Fruit fly (Drosophila melanogaster) whole organism, embryonic: ENCODE data around the gene CG33934.

Experiments used
- Abd-B ChIP-seq: fragments of 200-800 bp; sonication (Bioruptor generic); optimal IDR thresholded peaks from 2 replicates; lab custom pipeline; 2018; ENCODE audit warnings: missing biosample characterization, mild to moderate bottlenecking, missing genetic modification characterization, moderate library complexity
- Adf1 ChIP-seq: fragments of 200-800 bp; sonication (Bioruptor generic); IDR thresholded peaks from 2 replicates; pipeline ENCODE4 v1.3.6; 2022; ENCODE audit warnings: missing biosample characterization, missing genetic modification characterization
- Asciz ChIP-seq: fragments of 200-800 bp; sonication (Bioruptor generic); optimal IDR thresholded peaks from 2 replicates; lab custom pipeline; 2017; ENCODE audit warnings: missing biosample characterization, mild to moderate bottlenecking, missing genetic modification characterization, missing genetic modification reagents
- CG10267 ChIP-seq: fragments of 200-800 bp; sonication (Bioruptor generic); optimal IDR thresholded peaks from 2 replicates; lab custom pipeline; 2018; ENCODE audit warnings: missing biosample characterization, mild to moderate bottlenecking, missing genetic modification characterization, moderate library complexity
- CG10321 ChIP-seq: fragments of 200-800 bp; sonication (Bioruptor generic); IDR thresholded peaks from 2 replicates; pipeline ENCODE4 v1.3.6; 2022; ENCODE audit warnings: missing biosample characterization, missing genetic modification characterization
- CG10462 ChIP-seq: fragments of 200-800 bp; sonication (Bioruptor generic); optimal IDR thresholded peaks from 2 replicates; lab custom pipeline; 2016; ENCODE audit warnings: missing biosample characterization, missing genetic modification characterization
- CG11085 ChIP-seq: fragments of 200-800 bp; sonication (Bioruptor generic); IDR thresholded peaks from 2 replicates; pipeline ENCODE4 v1.3.6; 2022; ENCODE audit warnings: missing biosample characterization, missing genetic modification characterization
- CG13123 ChIP-seq: fragments of 200-800 bp; sonication (Bioruptor generic); optimal IDR thresholded peaks from 2 replicates; lab custom pipeline; 2016; ENCODE audit warnings: missing biosample characterization, missing genetic modification characterization
- CG14014 ChIP-seq: fragments of 200-800 bp; sonication (Bioruptor generic); IDR thresholded peaks from 2 replicates; pipeline ENCODE4 v1.3.6; 2022; ENCODE audit warnings: missing biosample characterization, missing genetic modification characterization
- CG14050 ChIP-seq: fragments of 200-800 bp; sonication (Bioruptor generic); IDR thresholded peaks from 3 replicates; pipeline ENCODE4 v1.3.6; 2022; ENCODE audit warnings: missing biosample characterization, missing genetic modification characterization
- CG14860 ChIP-seq: fragments of 200-800 bp; sonication (Bioruptor generic); IDR thresholded peaks from 3 replicates; pipeline ENCODE4 v1.3.6; 2022; ENCODE audit warnings: missing biosample characterization, missing genetic modification characterization; ENCODE audit not compliant: partially characterized antibody
- CG1603 ChIP-seq: fragments of 200-800 bp; sonication (Bioruptor generic); optimal IDR thresholded peaks from 2 replicates; lab custom pipeline; 2019; ENCODE audit warnings: missing biosample characterization, mild to moderate bottlenecking, missing genetic modification characterization, moderate library complexity
- CG17328 ChIP-seq: fragments of 200-800 bp; sonication (Bioruptor generic); IDR thresholded peaks from 2 replicates; pipeline ENCODE4 v1.3.6; 2022; ENCODE audit warnings: missing biosample characterization, missing genetic modification characterization
- CG17385 ChIP-seq: fragments of 200-800 bp; sonication (Bioruptor generic); optimal IDR thresholded peaks from 3 replicates; lab custom pipeline; 2018; ENCODE audit warnings: missing biosample characterization, mild to moderate bottlenecking, missing genetic modification characterization
- CG17829 ChIP-seq: fragments of 200-800 bp; optimal IDR thresholded peaks from 2 replicates; lab custom pipeline; 2019; ENCODE audit warnings: missing biosample characterization, mild to moderate bottlenecking, missing genetic modification characterization, moderate library complexity
- CG2129 ChIP-seq: fragments of 200-800 bp; sonication (Bioruptor generic); IDR thresholded peaks from 2 replicates; pipeline ENCODE4 v1.3.6; 2022; ENCODE audit warnings: missing biosample characterization, missing genetic modification characterization; ENCODE audit not compliant: partially characterized antibody
- CG2199 ChIP-seq: fragments of 200-800 bp; sonication (Bioruptor generic); IDR thresholded peaks from 3 replicates; pipeline ENCODE4 v1.3.6; 2022; ENCODE audit warnings: missing biosample characterization, missing genetic modification characterization
- CG3163 ChIP-seq: fragments of 200-800 bp; sonication (Bioruptor generic); optimal IDR thresholded peaks from 3 replicates; lab custom pipeline; 2016; ENCODE audit warnings: missing biosample characterization, missing genetic modification characterization
- CG32532 ChIP-seq: fragments of 200-800 bp; sonication (Bioruptor generic); IDR thresholded peaks from 2 replicates; pipeline ENCODE4 v1.3.6; 2022; ENCODE audit warnings: missing biosample characterization, missing genetic modification characterization
- CG3995 ChIP-seq: fragments of 200-800 bp; sonication (Bioruptor generic); optimal IDR thresholded peaks from 3 replicates; lab custom pipeline; 2016; ENCODE audit warnings: missing biosample characterization, missing genetic modification characterization
- CG5953 ChIP-seq: fragments of 200-800 bp; sonication (Bioruptor generic); IDR thresholded peaks from 2 replicates; pipeline ENCODE4 v1.3.6; 2022; ENCODE audit warnings: missing biosample characterization, missing genetic modification characterization
- CG7357 ChIP-seq: fragments of 200-800 bp; sonication (Bioruptor generic); IDR thresholded peaks from 3 replicates; pipeline ENCODE4 v1.3.6; 2022; ENCODE audit warnings: missing biosample characterization, missing genetic modification characterization
- CG7786 ChIP-seq: fragments of 200-800 bp; sonication (Bioruptor generic); optimal IDR thresholded peaks from 2 replicates; lab custom pipeline; 2016; ENCODE audit warnings: missing biosample characterization, missing genetic modification characterization
- CG7928 ChIP-seq: fragments of 200-800 bp; sonication (Bioruptor generic); optimal IDR thresholded peaks from 2 replicates; lab custom pipeline; 2017; ENCODE audit warnings: missing biosample characterization, mild to moderate bottlenecking, missing genetic modification characterization
- E2f1 ChIP-seq: fragments of 200-800 bp; sonication (Bioruptor generic); IDR thresholded peaks from 2 replicates; pipeline ENCODE4 v1.3.6; 2022; ENCODE audit warnings: missing biosample characterization, missing genetic modification characterization
- Gsc ChIP-seq: fragments of 200-800 bp; sonication (Bioruptor generic); IDR thresholded peaks from 2 replicates; pipeline ENCODE4 v1.3.6; 2022; ENCODE audit warnings: missing biosample characterization, missing genetic modification characterization
- HmgZ ChIP-seq: fragments of 200-800 bp; sonication (Bioruptor generic); optimal IDR thresholded peaks from 2 replicates; lab custom pipeline; 2018; ENCODE audit warnings: missing biosample characterization, mild to moderate bottlenecking, missing genetic modification characterization
- Lpt ChIP-seq: fragments of >200 bp; optimal IDR thresholded peaks from 2 replicates; lab custom pipeline; 2018; ENCODE audit warnings: missing biosample characterization, missing genetic modification characterization
- Myb ChIP-seq: fragments of 200-800 bp; sonication (Bioruptor generic); optimal IDR thresholded peaks from 2 replicates; lab custom pipeline; 2016; ENCODE audit warnings: missing biosample characterization, missing genetic modification characterization
- NK7.1 ChIP-seq: fragments of 200-800 bp; sonication (Bioruptor generic); optimal IDR thresholded peaks from 3 replicates; lab custom pipeline; 2016; ENCODE audit warnings: missing biosample characterization, missing genetic modification characterization
- Ravus ChIP-seq: fragments of 200-800 bp; sonication (Bioruptor generic); IDR thresholded peaks from 2 replicates; pipeline ENCODE4 v1.3.6; 2022; ENCODE audit warnings: missing biosample characterization, missing genetic modification characterization
- Trl ChIP-seq, 3 experiments: fragments of >200 bp in 2 of 3; fragments of 200-800 bp in 1 of 3; sonication (Bioruptor generic) in 1 of 3; optimal IDR thresholded peaks; 2 replicates in 1 of 3; 3 replicates in 2 of 3; lab custom pipeline; 2016 to 2017; ENCODE audit warnings: missing biosample characterization in 1 of 3, missing genetic modification characterization in 1 of 3
- cg ChIP-seq: fragments of 200-800 bp; sonication (Bioruptor generic); optimal IDR thresholded peaks from 3 replicates; lab custom pipeline; 2019; ENCODE audit warnings: missing biosample characterization, mild to moderate bottlenecking, missing genetic modification characterization, moderate library complexity
- dati ChIP-seq: fragments of 200-800 bp; sonication (Bioruptor generic); IDR thresholded peaks from 2 replicates; pipeline ENCODE4 v1.3.6; 2022; ENCODE audit warnings: missing biosample characterization, missing genetic modification characterization
- eve ChIP-seq, 2 experiments: fragments of >200 bp; optimal IDR thresholded peaks; 2 replicates each; lab custom pipeline; 2017; ENCODE audit warnings: missing biosample characterization in 2 of 2, missing genetic modification characterization in 2 of 2
- gcm ChIP-seq: fragments of 200-800 bp; sonication (Bioruptor generic); optimal IDR thresholded peaks from 2 replicates; lab custom pipeline; 2019; ENCODE audit warnings: missing biosample characterization, mild to moderate bottlenecking, missing genetic modification characterization, moderate library complexity
- gcm2 ChIP-seq: fragments of 200-800 bp; sonication (Bioruptor generic); optimal IDR thresholded peaks from 2 replicates; lab custom pipeline; 2016; ENCODE audit warnings: missing biosample characterization, missing genetic modification characterization
- gem ChIP-seq: fragments of 200-800 bp; sonication (Bioruptor generic); optimal IDR thresholded peaks from 2 replicates; lab custom pipeline; 2019; ENCODE audit warnings: missing biosample characterization, mild to moderate bottlenecking, missing genetic modification characterization, moderate library complexity
- grn ChIP-seq: fragments of 200-800 bp; sonication (Bioruptor generic); optimal IDR thresholded peaks from 3 replicates; lab custom pipeline; 2017; ENCODE audit warnings: missing biosample characterization, missing genetic modification characterization
- hb ChIP-seq: fragments of 200-800 bp; sonication (Bioruptor generic); IDR thresholded peaks from 3 replicates; pipeline ENCODE4 v1.3.6; 2022; ENCODE audit warnings: missing biosample characterization, missing genetic modification characterization; ENCODE audit not compliant: partially characterized antibody
- hbn ChIP-seq: fragments of 200-800 bp; sonication (Bioruptor generic); IDR thresholded peaks from 2 replicates; pipeline ENCODE4 v1.3.6; 2022; ENCODE audit warnings: missing biosample characterization, missing genetic modification characterization; ENCODE audit not compliant: partially characterized antibody
- klu ChIP-seq: fragments of 200-800 bp; sonication (Bioruptor generic); IDR thresholded peaks from 2 replicates; pipeline ENCODE4 v1.3.6; 2022; ENCODE audit warnings: missing biosample characterization, missing genetic modification characterization
- otp ChIP-seq: fragments of 200-800 bp; sonication (Bioruptor generic); IDR thresholded peaks from 3 replicates; pipeline ENCODE4, ENCODE4 v1.3.6; 2022; ENCODE audit warnings: missing biosample characterization, missing genetic modification characterization
- run ChIP-seq: fragments of 200-800 bp; sonication (Bioruptor generic); optimal IDR thresholded peaks from 3 replicates; lab custom pipeline; 2018; ENCODE audit warnings: missing biosample characterization, mild to moderate bottlenecking, missing genetic modification characterization
- sc ChIP-seq, 3 experiments: fragments of >200 bp in 2 of 3; fragments of 200-800 bp in 1 of 3; sonication (Bioruptor generic) in 1 of 3; optimal IDR thresholded peaks; 2 replicates in 2 of 3; 3 replicates in 1 of 3; lab custom pipeline; 2017; ENCODE audit warnings: mild to moderate bottlenecking in 1 of 3, missing biosample characterization in 1 of 3, missing genetic modification characterization in 1 of 3, missing genetic modification reagents in 1 of 3
- sd ChIP-seq: fragments of 200-800 bp; sonication (Bioruptor generic); optimal IDR thresholded peaks from 3 replicates; lab custom pipeline; 2018; ENCODE audit warnings: missing biosample characterization, mild to moderate bottlenecking, missing genetic modification characterization, moderate library complexity
- tio ChIP-seq: fragments of 200-800 bp; sonication (Bioruptor generic); optimal IDR thresholded peaks from 2 replicates; lab custom pipeline; 2017; ENCODE audit warnings: missing biosample characterization, missing genetic modification characterization, inconsistent platforms
- tna ChIP-seq: fragments of 200-800 bp; sonication (Bioruptor generic); IDR thresholded peaks from 2 replicates; pipeline ENCODE4 v1.3.6; 2022; ENCODE audit warnings: missing biosample characterization, missing genetic modification characterization; ENCODE audit not compliant: partially characterized antibody
- tup ChIP-seq: fragments of 200-800 bp; sonication (Bioruptor generic); optimal IDR thresholded peaks from 2 replicates; lab custom pipeline; 2016; ENCODE audit warnings: missing biosample characterization, mild to moderate bottlenecking, missing genetic modification characterization, moderate library complexity

CG33934 gene

dm6 chr3R:20008372-20009051 is 34.0 kb upstream of the CG33934 start, which contains the start of the genes Hs6st and MED25 (continued):
- peak; percentile 52; the same call in 2 of the 3 replicates for TF ChIP-seq CG14050 (GFP tag; lab: Robert Waterston, UW)
- peak; percentile 63 for TF ChIP-seq CG3995
- TF ChIP-seq gem (tag; lab: Kevin White, UChicago): no peak
- TF ChIP-seq gcm: no peak
- TF ChIP-seq gcm2 (GFP tag; lab: Kevin White, UChicago): no peak
- TF ChIP-seq CG7786 (GFP tag; lab: Kevin White, UChicago): no peak
- peak; percentile 32; the same call in 1 of the 2 replicates for TF ChIP-seq CG11085 (GFP tag; lab: Robert Waterston, UW)
- TF ChIP-seq cg (GFP tag; lab: Kevin White, UChicago): no peak
- TF ChIP-seq CG2129 (GFP tag; lab: Robert Waterston, UW): peak; percentile 65
- TF ChIP-seq Asciz: peak; percentile 17
- no peak for TF ChIP-seq otp (GFP tag; lab: Robert Waterston, UW)
- TF ChIP-seq CG17385 (GFP tag; lab: Kevin White, UChicago): peak; percentile 12
- TF ChIP-seq CG13123 (GFP tag; lab: Kevin White, UChicago): no peak
- peak; percentile 72 for TF ChIP-seq CG10267
- TF ChIP-seq E2f1 (GFP tag; lab: Robert Waterston, UW): peak; percentile 37; the same call in 1 of the 2 replicates
- TF ChIP-seq grn (GFP tag; lab: Kevin White, UChicago): no peak
- no peak for TF ChIP-seq CG2199 (GFP tag; lab: Robert Waterston, UW)
- no peak for TF ChIP-seq tio (GFP tag; lab: Kevin White, UChicago)
- TF ChIP-seq Lpt (GFP tag; lab: Kevin White, UChicago): no peak
- TF ChIP-seq klu (GFP tag; lab: Robert Waterston, UW): no peak
- TF ChIP-seq Ravus: no peak
- TF ChIP-seq Abd-B (GFP tag; lab: Kevin White, UChicago): peak; percentile 41
- TF ChIP-seq CG5953 (GFP tag; lab: Robert Waterston, UW): no peak
- TF ChIP-seq CG17328: peak; percentile 25
- TF ChIP-seq Myb: peak; percentile 69
- no peak for TF ChIP-seq eve (GFP tag; optimal IDR thresholded peaks at IDR 0.05; lab: Kevin White, UChicago)
- TF ChIP-seq hb (GFP tag; lab: Robert Waterston, UW): peak; percentile 63; the same call in 1 of the 3 replicates
- TF ChIP-seq Gsc (GFP tag; lab: Robert Waterston, UW): no peak
- TF ChIP-seq hbn: peak; percentile 57
- no peak for TF ChIP-seq sc (optimal IDR thresholded peaks at IDR 0.05; lab: Kevin White, UChicago)
- TF ChIP-seq sc (GFP tag; optimal IDR thresholded peaks at IDR 0.05; lab: Kevin White, UChicago): no peak
- no peak for TF ChIP-seq HmgZ (tag; lab: Kevin White, UChicago)
- no peak for TF ChIP-seq CG1603
- TF ChIP-seq CG14014 (GFP tag; lab: Robert Waterston, UW): peak; percentile 40; the same call in 1 of the 2 replicates
- peak; percentile 34 for TF ChIP-seq tna (GFP tag; lab: Robert Waterston, UW)
- no peak for TF ChIP-seq dati
- no peak for TF ChIP-seq CG7357
- TF ChIP-seq CG10462 (GFP tag; lab: Kevin White, UChicago): no peak
- TF ChIP-seq CG10321 (GFP tag; lab: Robert Waterston, UW): no peak
- TF ChIP-seq Trl (optimal IDR thresholded peaks at IDR 0.05; lab: Kevin White, UChicago): no peak
- TF ChIP-seq Trl (GFP tag; optimal IDR thresholded peaks at IDR 0.05; lab: Kevin White, UChicago): no peak
- TF ChIP-seq tup (GFP tag; lab: Kevin White, UChicago): no peak
- TF ChIP-seq Adf1: no peak
- TF ChIP-seq CG14860 (GFP tag; lab: Robert Waterston, UW): peak; percentile 45; the same call in 1 of the 3 replicates
- TF ChIP-seq CG7928: peak; percentile 93
- peak; percentile 41; the same call in 1 of the 2 replicates for TF ChIP-seq CG32532 (GFP tag; lab: Robert Waterston, UW)
- peak; percentile 43 for TF ChIP-seq CG17829
- no peak for TF ChIP-seq run (tag; lab: Kevin White, UChicago)
- TF ChIP-seq sd: peak; percentile 36
- TF ChIP-seq NK7.1 (GFP tag; lab: Kevin White, UChicago): peak; percentile 2
- no peak for TF ChIP-seq CG3163
